Worm (Caenorhabditis elegans) whole organism, L1 larva: Measurements from ENCODE around the gene nphp-1.

Experiments
- C04F5.9 ChIP-seq: sonication (generic microtip); optimal IDR thresholded peaks from 2 replicates; lab custom pipeline; 2016; ENCODE audit warnings: missing genetic modification characterization, missing compliant biosample characterization
- aha-1 ChIP-seq: fragments of 150-350 bp; optimal IDR thresholded peaks from 2 replicates; lab custom pipeline; 2014; ENCODE audit warnings: missing biosample characterization, missing genetic modification characterization
- alr-1 ChIP-seq: fragments of 200-800 bp; sonication (Bioruptor generic); optimal IDR thresholded peaks from 2 replicates; lab custom pipeline; 2018; ENCODE audit warnings: borderline replicate concordance, mild to moderate bottlenecking, missing genetic modification characterization, missing compliant biosample characterization
- aly-2 ChIP-seq: fragments of 150-350 bp; optimal IDR thresholded peaks from 2 replicates; lab custom pipeline; 2014; ENCODE audit warnings: missing biosample characterization, missing genetic modification characterization
- ceh-63 ChIP-seq: fragments of 200-800 bp; sonication (Bioruptor generic); optimal IDR thresholded peaks from 2 replicates; lab custom pipeline; 2018; ENCODE audit warnings: mild to moderate bottlenecking, missing genetic modification characterization, missing compliant biosample characterization
- ceh-82 ChIP-seq, 3 experiments: fragments of 150-350 bp in 1 of 3; sonication (generic microtip) in 2 of 3; optimal IDR thresholded peaks; 2 replicates each; lab custom pipeline; 2014 to 2017; ENCODE audit warnings: missing biosample characterization in 3 of 3, missing genetic modification characterization in 3 of 3
- ceh-88 ChIP-seq: fragments of 200-800 bp; sonication (Bioruptor generic); IDR thresholded peaks from 2 replicates; pipeline ENCODE4 v1.3.6; 2022; ENCODE audit warnings: missing genetic modification characterization, missing compliant biosample characterization
- ces-1 ChIP-seq: fragments of 150-350 bp; optimal IDR thresholded peaks from 2 replicates; lab custom pipeline; 2014; ENCODE audit warnings: missing biosample characterization, missing genetic modification reagents, missing genetic modification characterization
- dpl-1 ChIP-seq, 3 experiments: fragments of 150-350 bp in 2 of 3; sonication (generic microtip) in 1 of 3; optimal IDR thresholded peaks; 2 replicates each; lab custom pipeline; 2014 to 2017; ENCODE audit warnings: missing biosample characterization in 3 of 3, missing genetic modification characterization in 3 of 3, missing genetic modification reagents in 3 of 3
- dsc-1 ChIP-seq: sonication (generic microtip); optimal IDR thresholded peaks from 2 replicates; lab custom pipeline; 2016; ENCODE audit warnings: mild to moderate bottlenecking, missing genetic modification characterization, missing compliant biosample characterization
- efl-1 ChIP-seq, 4 experiments: fragments of 150-350 bp; optimal IDR thresholded peaks in 3 of 4; peaks in 1 of 4; 1 replicate in 1 of 4; 2 replicates in 3 of 4; lab custom pipeline; 2014; ENCODE audit warnings: missing biosample characterization in 2 of 4, missing genetic modification characterization in 2 of 4, missing genetic modification reagents in 2 of 4
- egl-27 ChIP-seq, 2 experiments: fragments of 150-350 bp in 1 of 2; sonication (generic microtip); optimal IDR thresholded peaks; 3 replicates each; lab custom pipeline; 2017 to 2018; ENCODE audit warnings: missing biosample characterization in 2 of 2, missing genetic modification characterization in 2 of 2, missing genetic modification reagents in 2 of 2
- elt-3 ChIP-seq, 6 experiments: fragments of 150-350 bp in 1 of 6; sonication (generic microtip); optimal IDR thresholded peaks; 2 replicates each; lab custom pipeline; 2017 to 2018; ENCODE audit warnings: missing biosample characterization in 6 of 6, missing genetic modification characterization in 6 of 6, inconsistent platforms in 1 of 6
- ets-5 ChIP-seq: fragments of 200-800 bp; sonication (Bioruptor generic); IDR thresholded peaks from 2 replicates; pipeline ENCODE4 v1.3.6; 2022; ENCODE audit warnings: missing genetic modification characterization, missing compliant biosample characterization
- fkh-10 ChIP-seq: sonication (generic microtip); optimal IDR thresholded peaks from 2 replicates; lab custom pipeline; 2017; ENCODE audit warnings: missing biosample characterization, missing genetic modification reagents, missing genetic modification characterization
- fkh-4 ChIP-seq: sonication (generic microtip); optimal IDR thresholded peaks from 2 replicates; lab custom pipeline; 2016; ENCODE audit warnings: missing compliant biosample characterization, missing genetic modification characterization, borderline replicate concordance
- fos-1 ChIP-seq: fragments of 150-350 bp; optimal IDR thresholded peaks from 2 replicates; lab custom pipeline; 2014; ENCODE audit warnings: missing biosample characterization, missing genetic modification characterization
- hlh-4 ChIP-seq: sonication (generic microtip); optimal IDR thresholded peaks from 2 replicates; lab custom pipeline; 2016; ENCODE audit warnings: mild to moderate bottlenecking, missing genetic modification characterization, missing compliant biosample characterization
- hpl-2 ChIP-seq: fragments of 150-350 bp; optimal IDR thresholded peaks from 2 replicates; lab custom pipeline; 2014; ENCODE audit warnings: missing biosample characterization, missing genetic modification reagents, missing genetic modification characterization
- irx-1 ChIP-seq: sonication (generic microtip); optimal IDR thresholded peaks from 2 replicates; lab custom pipeline; 2016; ENCODE audit warnings: missing genetic modification characterization, missing compliant biosample characterization
- jun-1 ChIP-seq: fragments of 150-350 bp; optimal IDR thresholded peaks from 2 replicates; lab custom pipeline; 2014; ENCODE audit warnings: missing biosample characterization, missing genetic modification reagents, missing genetic modification characterization
- lin-15B ChIP-seq: fragments of 150-350 bp; sonication (generic microtip); optimal IDR thresholded peaks from 3 replicates; lab custom pipeline; 2014; ENCODE audit warnings: missing biosample characterization, missing genetic modification characterization
- lin-35 ChIP-seq, 2 experiments: fragments of 150-350 bp; optimal IDR thresholded peaks; 2 replicates each; lab custom pipeline; 2014; ENCODE audit warnings: missing biosample characterization in 2 of 2, missing genetic modification characterization in 2 of 2, missing genetic modification reagents in 2 of 2
- lin-39 ChIP-seq: fragments of 150-350 bp; optimal IDR thresholded peaks from 2 replicates; lab custom pipeline; 2014; ENCODE audit warnings: missing biosample characterization, missing genetic modification reagents, missing genetic modification characterization
- lir-3 ChIP-seq: sonication (generic microtip); optimal IDR thresholded peaks from 2 replicates; lab custom pipeline; 2016; ENCODE audit warnings: mild to moderate bottlenecking, missing genetic modification characterization, moderate library complexity, missing compliant biosample characterization; ENCODE audit not compliant: poor library complexity
- mab-9 ChIP-seq: fragments of 200-800 bp; sonication (Bioruptor generic); IDR thresholded peaks from 2 replicates; pipeline ENCODE4 v1.3.6; 2022; ENCODE audit warnings: missing genetic modification reagents, missing genetic modification characterization, missing compliant biosample characterization
- mdl-1 ChIP-seq, 2 experiments: fragments of 150-350 bp; optimal IDR thresholded peaks; 2 replicates each; lab custom pipeline; 2014 to 2017; ENCODE audit warnings: missing biosample characterization in 2 of 2, missing genetic modification characterization in 2 of 2, inconsistent platforms in 1 of 2
- mep-1 ChIP-seq: fragments of 150-350 bp; optimal IDR thresholded peaks from 2 replicates; lab custom pipeline; 2014; ENCODE audit warnings: missing biosample characterization, missing genetic modification characterization
- nhr-12 ChIP-seq: sonication (generic microtip); optimal IDR thresholded peaks from 2 replicates; lab custom pipeline; 2017; ENCODE audit warnings: missing biosample characterization, missing genetic modification characterization
- nhr-19 ChIP-seq: fragments of 200-800 bp; sonication (Bioruptor generic); conservative IDR thresholded peaks from 2 replicates; pipeline ENCODE4 v1.3.6; 2022; ENCODE audit warnings: missing genetic modification characterization, missing compliant biosample characterization
- nhr-20 ChIP-seq: sonication (generic microtip); optimal IDR thresholded peaks from 2 replicates; lab custom pipeline; 2016; ENCODE audit warnings: mild to moderate bottlenecking, missing genetic modification characterization, missing compliant biosample characterization
- nhr-237 ChIP-seq: fragments of 150-350 bp; optimal IDR thresholded peaks from 2 replicates; lab custom pipeline; 2014; ENCODE audit warnings: missing biosample characterization, missing genetic modification characterization
- nhr-28 ChIP-seq: fragments of 150-350 bp; optimal IDR thresholded peaks from 2 replicates; lab custom pipeline; 2014; ENCODE audit warnings: missing biosample characterization, missing genetic modification characterization
- nhr-47 ChIP-seq: sonication (generic microtip); optimal IDR thresholded peaks from 2 replicates; lab custom pipeline; 2016; ENCODE audit warnings: mild to moderate bottlenecking, missing genetic modification characterization, moderate library complexity, missing compliant biosample characterization
- nhr-71 ChIP-seq: sonication (generic microtip); optimal IDR thresholded peaks from 2 replicates; lab custom pipeline; 2016; ENCODE audit warnings: mild to moderate bottlenecking, missing genetic modification characterization, moderate library complexity, missing compliant biosample characterization
- nhr-76 ChIP-seq: sonication (generic microtip); optimal IDR thresholded peaks from 2 replicates; lab custom pipeline; 2017; ENCODE audit warnings: missing biosample characterization, missing genetic modification characterization
- nhr-77 ChIP-seq: fragments of 150-350 bp; optimal IDR thresholded peaks from 2 replicates; lab custom pipeline; 2014; ENCODE audit warnings: missing biosample characterization, missing genetic modification characterization
- nhr-85 ChIP-seq: sonication (generic microtip); peaks from one replicate; lab custom pipeline; 2016; ENCODE audit warnings: missing genetic modification characterization, inconsistent platforms, missing compliant biosample characterization
- pag-3 ChIP-seq: sonication (generic microtip); optimal IDR thresholded peaks from 2 replicates; lab custom pipeline; 2017; ENCODE audit warnings: missing genetic modification characterization, mild to moderate bottlenecking, missing compliant biosample characterization, antibody characterized with exemption, borderline replicate concordance; ENCODE audit not compliant: insufficient read depth
- pax-3 ChIP-seq: fragments of 200-800 bp; sonication (Bioruptor generic); optimal IDR thresholded peaks from 2 replicates; lab custom pipeline; 2018; ENCODE audit warnings: mild to moderate bottlenecking, missing genetic modification characterization, moderate library complexity, missing compliant biosample characterization
- pqm-1 ChIP-seq: sonication (generic microtip); optimal IDR thresholded peaks from 3 replicates; lab custom pipeline; 2017; ENCODE audit warnings: missing biosample characterization, missing genetic modification characterization
- rnt-1 ChIP-seq: sonication (generic microtip); optimal IDR thresholded peaks from 2 replicates; lab custom pipeline; 2016; ENCODE audit warnings: mild to moderate bottlenecking, missing genetic modification characterization, moderate library complexity, missing compliant biosample characterization
- sptf-1 ChIP-seq: fragments of 150-350 bp; optimal IDR thresholded peaks from 2 replicates; lab custom pipeline; 2014; ENCODE audit warnings: missing biosample characterization, missing genetic modification characterization
- sup-37 ChIP-seq: fragments of 200-800 bp; sonication (Bioruptor generic); optimal IDR thresholded peaks from 2 replicates; lab custom pipeline; 2018; ENCODE audit warnings: mild to moderate bottlenecking, missing genetic modification characterization, missing compliant biosample characterization
- swsn-7 ChIP-seq: sonication (generic microtip); optimal IDR thresholded peaks from 2 replicates; lab custom pipeline; 2016; ENCODE audit warnings: missing genetic modification characterization, missing compliant biosample characterization
- unc-130 ChIP-seq: fragments of 150-350 bp; optimal IDR thresholded peaks from 2 replicates; lab custom pipeline; 2017; ENCODE audit warnings: missing biosample characterization, missing genetic modification characterization, inconsistent platforms
- unc-30 ChIP-seq: sonication (generic microtip); optimal IDR thresholded peaks from 2 replicates; lab custom pipeline; 2017; ENCODE audit warnings: missing biosample characterization, missing genetic modification characterization
- unc-86 ChIP-seq: sonication (generic microtip); optimal IDR thresholded peaks from 2 replicates; lab custom pipeline; 2016; ENCODE audit warnings: missing genetic modification characterization, missing compliant biosample characterization
- unc-98 ChIP-seq: fragments of 200-800 bp; sonication (Bioruptor generic); IDR thresholded peaks from 2 replicates; pipeline ENCODE4 v1.3.6; 2022; ENCODE audit warnings: missing genetic modification characterization, missing compliant biosample characterization
- ztf-4 ChIP-seq: fragments of 150-350 bp; optimal IDR thresholded peaks from 2 replicates; lab custom pipeline; 2014; ENCODE audit warnings: missing biosample characterization, missing genetic modification characterization

Gene nphp-1

DNA sequence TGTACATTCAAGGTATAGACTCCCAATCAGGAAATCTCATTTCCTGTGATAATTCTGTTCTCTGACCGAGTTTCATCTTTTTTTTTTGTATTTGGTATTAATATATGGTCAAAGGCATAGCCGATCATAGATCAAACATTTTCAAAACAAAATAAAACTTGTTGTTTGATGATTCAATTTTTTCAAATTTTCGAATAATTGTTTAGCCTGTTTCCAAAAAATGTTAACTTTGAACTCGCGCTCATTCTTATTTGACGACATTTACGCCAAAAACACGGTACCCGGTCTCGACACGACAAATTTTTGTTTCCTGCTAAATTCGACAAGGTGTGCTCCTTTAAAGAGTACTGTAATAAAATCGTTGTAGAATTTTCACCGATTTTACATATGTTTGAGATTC lies 43.2 kb downstream of the nphp-1 start:
- TF ChIP-seq efl-1 (optimal IDR thresholded peaks at IDR 0.05; lab: Kevin White, UChicago) (no peak), efl-1 (GFP tag; optimal IDR thresholded peaks at IDR 0.05 in 1 of 2; lab: Kevin White, UChicago) (peak in 1 of 2 experiments; percentile 65), nhr-237 (tag; lab: Kevin White, UChicago) (no peak), unc-98 (no peak)

- peak; percentile 3 for TF ChIP-seq fkh-10 (GFP tag; lab: Kevin White, UChicago)
- no peak for TF ChIP-seq elt-3 (tag; optimal IDR thresholded peaks at IDR 0.05; lab: Kevin White, UChicago)
- TF ChIP-seq aha-1 (tag; lab: Kevin White, UChicago) = no peak
- TF ChIP-seq sptf-1 (tag; lab: Kevin White, UChicago) = no peak
- no peak for TF ChIP-seq alr-1 (tag; lab: Kevin White, UChicago)
- TF ChIP-seq ces-1 = no peak
- no peak for TF ChIP-seq lir-3 (tag; lab: Kevin White, UChicago)
- no peak for TF ChIP-seq pqm-1
- TF ChIP-seq nhr-77 (tag; lab: Kevin White, UChicago) = no peak
- no peak for TF ChIP-seq swsn-7 (tag; lab: Kevin White, UChicago)
- no peak for TF ChIP-seq aly-2 (tag; lab: Kevin White, UChicago)
- peak; percentile 64 for TF ChIP-seq lin-15B (tag; lab: Kevin White, UChicago)
- TF ChIP-seq rnt-1 (tag; lab: Kevin White, UChicago) = peak; percentile 42
- TF ChIP-seq nhr-12 (tag; lab: Kevin White, UChicago) = no peak
- TF ChIP-seq mdl-1 (tag; optimal IDR thresholded peaks at IDR 0.05; lab: Kevin White, UChicago) = no peak
- TF ChIP-seq nhr-47 = peak; percentile 30
- TF ChIP-seq lin-39 (tag; lab: Kevin White, UChicago) = no peak
- no peak for TF ChIP-seq hlh-4 (tag; lab: Kevin White, UChicago)
- peak; percentile 26 to 62 (median 34) for TF ChIP-seq dpl-1 (GFP tag; optimal IDR thresholded peaks at IDR 0.05; lab: Kevin White, UChicago)
- peak; percentile 1 for TF ChIP-seq unc-86 (tag; lab: Kevin White, UChicago)
- no peak for TF ChIP-seq pax-3 (tag; lab: Kevin White, UChicago)
- TF ChIP-seq ceh-88 (GFP tag; lab: Robert Waterston, UW) = no peak
- TF ChIP-seq unc-130 (tag; lab: Kevin White, UChicago) = no peak
- no peak for TF ChIP-seq C04F5.9
- TF ChIP-seq sup-37 (GFP tag; lab: Kevin White, UChicago) = no peak
- TF ChIP-seq ceh-63 (GFP tag; lab: Kevin White, UChicago) = no peak
- no peak for TF ChIP-seq hpl-2 (GFP tag; lab: Kevin White, UChicago)
- peak in 2 of 3 experiments; percentile 15 to 54 for TF ChIP-seq ceh-82 (tag; optimal IDR thresholded peaks at IDR 0.05; lab: Kevin White, UChicago)
- no peak for TF ChIP-seq fkh-4
- no peak for TF ChIP-seq pag-3 (tag; lab: Kevin White, UChicago)
- TF ChIP-seq mab-9 (GFP tag; lab: Robert Waterston, UW) = no peak
- TF ChIP-seq egl-27 (tag; optimal IDR thresholded peaks at IDR 0.05; lab: Kevin White, UChicago) = no peak
- no peak for TF ChIP-seq mep-1 (tag; lab: Kevin White, UChicago)
- TF ChIP-seq nhr-76 (tag; lab: Kevin White, UChicago) = no peak
- no peak for TF ChIP-seq dsc-1
- TF ChIP-seq ztf-4 (tag; lab: Kevin White, UChicago) = no peak
- TF ChIP-seq nhr-71 (tag; lab: Kevin White, UChicago) = peak; percentile 52
- TF ChIP-seq unc-30 (tag; lab: Kevin White, UChicago) = no peak
- 0 out of 2 replicates have a peak, but pooled peaks have one; percentile 22 for TF ChIP-seq nhr-19 (GFP tag; lab: Robert Waterston, UW)
- no peak for TF ChIP-seq nhr-28 (tag; lab: Kevin White, UChicago)
- TF ChIP-seq fos-1 = no peak
- TF ChIP-seq jun-1 (tag; lab: Kevin White, UChicago) = no peak
- no peak for TF ChIP-seq nhr-85 (tag; lab: Kevin White, UChicago)
- no peak for TF ChIP-seq ets-5 (GFP tag; lab: Robert Waterston, UW)
- TF ChIP-seq nhr-20 (tag; lab: Kevin White, UChicago) = no peak
- TF ChIP-seq irx-1 = no peak
- TF ChIP-seq lin-35 (GFP tag; optimal IDR thresholded peaks at IDR 0.05; lab: Kevin White, UChicago) = peak; percentile 46 to 51
Measured at ce11 chrII:10607238-10607961, 44.7 kb downstream of the nphp-1 start, which contains the start of gene ccm-3. ccm-3 (minus strand) TSS chrII:10607275.
